In the genomic region with DNA sequence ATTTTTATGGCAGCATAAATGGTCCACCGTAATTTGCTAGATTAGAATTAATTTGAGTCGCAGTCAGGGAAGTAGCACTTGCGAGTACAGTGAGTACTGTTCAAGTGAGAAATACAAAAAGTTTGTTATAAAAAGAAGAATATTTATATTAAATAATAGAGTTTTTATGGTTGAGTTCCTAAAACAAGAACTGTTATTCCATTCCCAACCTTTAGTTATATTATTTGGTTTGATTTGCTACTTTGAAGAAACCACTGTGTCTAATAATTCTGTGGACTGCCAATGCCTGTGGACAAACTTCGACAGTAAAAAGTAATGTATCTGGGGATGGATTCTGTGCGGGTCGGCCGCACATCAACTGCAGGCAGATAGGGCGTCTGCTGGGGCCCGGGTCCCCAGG, we compare ENCODE assay signal across 4 fruit fly cellular contexts.
TF ChIP-seq lines count a peak whose summit lies in the region.

No protein-coding gene starts in this region.

- TF ChIP-seq CTCF in whole organism, embryonic (GFP tag; optimal IDR thresholded peaks at IDR 0.05; lab: Kevin White, UChicago): no peak

TF ChIP-seq in whole organism, embryonic, 481 proteins besides CTCF, POLR2A, EP300 and RAD21 (continues in another document):
- TF ChIP-seq CG11247 (GFP tag; IDR thresholded peaks at IDR 0.05; lab: Robert Waterston, UW): no peak
- TF ChIP-seq Hr39 (optimal IDR thresholded peaks at IDR 0.05; lab: Kevin White, UChicago): no peak
- peak; percentile 66 for TF ChIP-seq Ptx1 (GFP tag; IDR thresholded peaks at IDR 0.05; lab: Robert Waterston, UW)
- 0 out of 2 replicates have a peak, but pooled peaks have one; percentile 32 for TF ChIP-seq wor (GFP tag; IDR thresholded peaks at IDR 0.05; lab: Robert Waterston, UW)
- peak; percentile 67 for TF ChIP-seq Atf6 (GFP tag; IDR thresholded peaks at IDR 0.05; lab: Robert Waterston, UW)
- TF ChIP-seq tin (GFP tag; optimal IDR thresholded peaks at IDR 0.05; lab: Kevin White, UChicago): no peak
- peak; percentile 29 for TF ChIP-seq tap (tag; optimal IDR thresholded peaks at IDR 0.05; lab: Kevin White, UChicago)
- peak; percentile 47; the same call in 1 of the 3 replicates for TF ChIP-seq so (GFP tag; IDR thresholded peaks at IDR 0.05; lab: Robert Waterston, UW)
- peak; percentile 55 for TF ChIP-seq CG7839 (tag; optimal IDR thresholded peaks at IDR 0.05; lab: Kevin White, UChicago)
- peak in 1 of 2 experiments; percentile 50 for TF ChIP-seq eve (GFP tag; optimal IDR thresholded peaks at IDR 0.05; lab: Kevin White, UChicago)
- no peak for TF ChIP-seq CG4360 (GFP tag; IDR thresholded peaks at IDR 0.05; lab: Robert Waterston, UW)
- peak; percentile 17; the same call in 1 of the 2 replicates for TF ChIP-seq CG6272 (GFP tag; IDR thresholded peaks at IDR 0.05; lab: Robert Waterston, UW)
- TF ChIP-seq lilli (GFP tag; optimal IDR thresholded peaks at IDR 0.05; lab: Kevin White, UChicago): peak; percentile 15
- no peak for TF ChIP-seq CG10147 (GFP tag; optimal IDR thresholded peaks at IDR 0.05; lab: Kevin White, UChicago)
- TF ChIP-seq CG12155 (GFP tag; optimal IDR thresholded peaks at IDR 0.05; lab: Kevin White, UChicago): peak; percentile 17
- no peak for TF ChIP-seq CG31365 (tag; optimal IDR thresholded peaks at IDR 0.05; lab: Kevin White, UChicago)
- peak; percentile 41; the same call in 1 of the 2 replicates for TF ChIP-seq CG32767 (GFP tag; IDR thresholded peaks at IDR 0.05; lab: Robert Waterston, UW)
- TF ChIP-seq CG6689 (GFP tag; IDR thresholded peaks at IDR 0.05; lab: Robert Waterston, UW): 0 out of 2 replicates have a peak, but pooled peaks have one; percentile 34
- TF ChIP-seq sd (tag; optimal IDR thresholded peaks at IDR 0.05; lab: Kevin White, UChicago): no peak
- no peak for TF ChIP-seq Lim3 (GFP tag; IDR thresholded peaks at IDR 0.05; lab: Robert Waterston, UW)

TF ChIP-seq in whole organism, prepupa, 60 proteins besides CTCF, POLR2A, EP300 and RAD21:
- TF ChIP-seq pdm3 (GFP tag; optimal IDR thresholded peaks at IDR 0.05; lab: Kevin White, UChicago): no peak
- TF ChIP-seq CG15336 (GFP tag; IDR thresholded peaks at IDR 0.05; lab: Robert Waterston, UW): peak; percentile 58
- TF ChIP-seq lz (GFP tag; optimal IDR thresholded peaks at IDR 0.05; lab: Kevin White, UChicago): peak; percentile 14
- peak; percentile 33; the same call in 1 of the 2 replicates for TF ChIP-seq Gug (GFP tag; IDR thresholded peaks at IDR 0.05; lab: Robert Waterston, UW)
- TF ChIP-seq achi (GFP tag; optimal IDR thresholded peaks at IDR 0.05; lab: Kevin White, UChicago): peak; percentile 29
- no peak for TF ChIP-seq fd85E (GFP tag; optimal IDR thresholded peaks at IDR 0.05; lab: Kevin White, UChicago)
- TF ChIP-seq ss (GFP tag; optimal IDR thresholded peaks at IDR 0.05; lab: Kevin White, UChicago): no peak
- TF ChIP-seq eg (GFP tag; IDR thresholded peaks at IDR 0.05; lab: Robert Waterston, UW): peak; percentile 49; the same call in 1 of the 3 replicates
- peak; percentile 77 for TF ChIP-seq Eip78C (GFP tag; lab: Kevin White, UChicago)
- TF ChIP-seq Hr4 (GFP tag; optimal IDR thresholded peaks at IDR 0.05; lab: Kevin White, UChicago): no peak
- 0 out of 2 replicates have a peak, but pooled peaks have one; percentile 11 for TF ChIP-seq CG11294 (GFP tag; IDR thresholded peaks at IDR 0.05; lab: Robert Waterston, UW)
- TF ChIP-seq svp (GFP tag; lab: Kevin White, UChicago): peak; percentile 66
- peak; percentile 40; the same call in 2 of the 3 replicates for TF ChIP-seq CG8119 (GFP tag; IDR thresholded peaks at IDR 0.05; lab: Robert Waterston, UW)
- no peak for TF ChIP-seq dsx (GFP tag; optimal IDR thresholded peaks at IDR 0.05; lab: Kevin White, UChicago; ENCODE audit: poor library complexity, severe bottlenecking)
- no peak for TF ChIP-seq esn (GFP tag; optimal IDR thresholded peaks at IDR 0.05; lab: Kevin White, UChicago)
- TF ChIP-seq CG6854 (GFP tag; optimal IDR thresholded peaks at IDR 0.05; lab: Kevin White, UChicago): no peak

TF ChIP-seq in whole organism, pupa, 21 proteins besides CTCF, POLR2A, EP300 and RAD21:
- TF ChIP-seq CG8159 (tag; optimal IDR thresholded peaks at IDR 0.05; lab: Kevin White, UChicago) (peak; percentile 16), CG32121 (GFP tag; IDR thresholded peaks at IDR 0.05; lab: Robert Waterston, UW) (peak; percentile 13), gl (tag; optimal IDR thresholded peaks at IDR 0.05; lab: Kevin White, UChicago) (no peak), CG9948 (tag; optimal IDR thresholded peaks at IDR 0.05; lab: Kevin White, UChicago) (peak; percentile 1), CG14655 (GFP tag; optimal IDR thresholded peaks at IDR 0.05; lab: Kevin White, UChicago) (peak; percentile 37), D1 (tag; optimal IDR thresholded peaks at IDR 0.05; lab: Kevin White, UChicago) (no peak), CG17806 (tag; optimal IDR thresholded peaks at IDR 0.05; lab: Kevin White, UChicago) (no peak), fd96Ca (GFP tag; IDR thresholded peaks at IDR 0.05; lab: Robert Waterston, UW) (no peak), CG4496 (GFP tag; IDR thresholded peaks at IDR 0.05; lab: Robert Waterston, UW) (peak; percentile 46; the same call in 2 of the 3 replicates)

TF ChIP-seq in whole organism, wandering third instar larva, 38 proteins besides CTCF, POLR2A, EP300 and RAD21:
- TF ChIP-seq dsf (GFP tag; optimal IDR thresholded peaks at IDR 0.05; lab: Kevin White, UChicago; ENCODE audit: borderline replicate concordance) (no peak), CrebA (GFP tag; optimal IDR thresholded peaks at IDR 0.05; lab: Kevin White, UChicago; ENCODE audit: borderline replicate concordance) (no peak), tai (GFP tag; optimal IDR thresholded peaks at IDR 0.05; lab: Kevin White, UChicago) (no peak), Dif (GFP tag; optimal IDR thresholded peaks at IDR 0.05; lab: Kevin White, UChicago; ENCODE audit: partially characterized antibody) (no peak), h (GFP tag; optimal IDR thresholded peaks at IDR 0.05; lab: Kevin White, UChicago) (peak; percentile 3), pan (optimal IDR thresholded peaks at IDR 0.05; lab: Kevin White, UChicago) (no peak), OdsH (GFP tag; optimal IDR thresholded peaks at IDR 0.05; lab: Kevin White, UChicago) (peak; percentile 5), sage (GFP tag; optimal IDR thresholded peaks at IDR 0.05; lab: Kevin White, UChicago) (no peak), Mio (GFP tag; optimal IDR thresholded peaks at IDR 0.05; lab: Kevin White, UChicago) (no peak), foxo (GFP tag; optimal IDR thresholded peaks at IDR 0.05; lab: Kevin White, UChicago) (peak in 1 of 2 experiments; percentile 34), woc (GFP tag; optimal IDR thresholded peaks at IDR 0.05; lab: Kevin White, UChicago) (no peak), Hnf4 (GFP tag; optimal IDR thresholded peaks at IDR 0.05; lab: Kevin White, UChicago) (peak; percentile 3), HLH106 (tag; optimal IDR thresholded peaks at IDR 0.05; lab: Kevin White, UChicago) (peak; percentile 1), brk (GFP tag; optimal IDR thresholded peaks at IDR 0.05; lab: Kevin White, UChicago) (no peak)
